Fruit fly (Drosophila melanogaster) whole organism, embryonic: ENCODE results near the gene Sytbeta.
A peak's percentile ranks its signal among the peaks of the same experiment; 100 is the strongest.

ENCODE experiments used
- ATbp ChIP-seq: fragments of 200-800 bp; sonication (Bioruptor generic); optimal IDR thresholded peaks from 2 replicates; lab custom pipeline; 2017; ENCODE audit warnings: missing biosample characterization, mild to moderate bottlenecking, missing genetic modification characterization, missing genetic modification reagents
- Atf6 ChIP-seq: fragments of 200-800 bp; sonication (Bioruptor generic); IDR thresholded peaks from 2 replicates; pipeline ENCODE4 v1.3.6; 2022; ENCODE audit warnings: missing biosample characterization, missing genetic modification characterization
- CG11456 ChIP-seq: fragments of 200-800 bp; sonication (Bioruptor generic); IDR thresholded peaks from 3 replicates; pipeline ENCODE4 v1.3.6; 2022; ENCODE audit warnings: missing biosample characterization, missing genetic modification characterization
- CG12071 ChIP-seq: fragments of 200-800 bp; sonication (Bioruptor generic); optimal IDR thresholded peaks from 3 replicates; lab custom pipeline; 2018; ENCODE audit warnings: missing biosample characterization, mild to moderate bottlenecking, missing genetic modification characterization
- CG12155 ChIP-seq: fragments of 200-800 bp; sonication (Bioruptor generic); optimal IDR thresholded peaks from 3 replicates; lab custom pipeline; 2016; ENCODE audit warnings: missing biosample characterization, missing genetic modification characterization
- CG15696 ChIP-seq: fragments of 200-800 bp; sonication (Bioruptor generic); optimal IDR thresholded peaks from 2 replicates; lab custom pipeline; 2019; ENCODE audit warnings: missing biosample characterization, mild to moderate bottlenecking, missing genetic modification characterization, moderate library complexity
- CG2889 ChIP-seq: fragments of 200-800 bp; sonication (Bioruptor generic); IDR thresholded peaks from 3 replicates; pipeline ENCODE4 v1.3.6; 2022; ENCODE audit warnings: missing biosample characterization, missing genetic modification characterization
- CG32772 ChIP-seq: fragments of 200-800 bp; sonication (Bioruptor generic); IDR thresholded peaks from 2 replicates; pipeline ENCODE4 v1.3.6; 2022; ENCODE audit warnings: missing biosample characterization, missing genetic modification characterization
- CG42726 ChIP-seq: fragments of 200-800 bp; sonication (Bioruptor generic); IDR thresholded peaks from 2 replicates; pipeline ENCODE4 v1.3.6; 2022; ENCODE audit warnings: missing biosample characterization, missing genetic modification characterization; ENCODE audit not compliant: partially characterized antibody
- CG4820 ChIP-seq: fragments of 200-800 bp; sonication (Bioruptor generic); optimal IDR thresholded peaks from 3 replicates; lab custom pipeline; 2016; ENCODE audit warnings: missing biosample characterization, missing genetic modification characterization
- CG5953 ChIP-seq: fragments of 200-800 bp; sonication (Bioruptor generic); IDR thresholded peaks from 2 replicates; pipeline ENCODE4 v1.3.6; 2022; ENCODE audit warnings: missing biosample characterization, missing genetic modification characterization
- CG6175 ChIP-seq: fragments of 200-800 bp; sonication (Bioruptor generic); IDR thresholded peaks from 3 replicates; pipeline ENCODE4 v1.3.6; 2022; ENCODE audit warnings: missing biosample characterization, missing genetic modification characterization
- CG6854 ChIP-seq: fragments of 200-800 bp; sonication (Bioruptor generic); optimal IDR thresholded peaks from 3 replicates; lab custom pipeline; 2017; ENCODE audit warnings: missing biosample characterization, mild to moderate bottlenecking, missing genetic modification characterization
- CG7372 ChIP-seq: fragments of 200-800 bp; sonication (Bioruptor generic); IDR thresholded peaks from 2 replicates; pipeline ENCODE4 v1.3.6; 2022; ENCODE audit warnings: missing biosample characterization, missing genetic modification characterization
- CkIIα-i1 ChIP-seq: fragments of 200-800 bp; sonication (Bioruptor generic); IDR thresholded peaks from 2 replicates; pipeline ENCODE4 v1.3.6; 2022; ENCODE audit warnings: missing biosample characterization, missing genetic modification characterization
- CrebB ChIP-seq: fragments of 200-800 bp; sonication (Bioruptor generic); optimal IDR thresholded peaks from 3 replicates; lab custom pipeline; 2018; ENCODE audit warnings: missing biosample characterization, mild to moderate bottlenecking, missing genetic modification characterization
- Dip2 ChIP-seq: fragments of 200-800 bp; sonication (Bioruptor generic); IDR thresholded peaks from 2 replicates; pipeline ENCODE4 v1.3.6; 2022; ENCODE audit warnings: missing biosample characterization, missing genetic modification characterization
- Elba2 ChIP-seq: fragments of 200-800 bp; sonication (Bioruptor generic); optimal IDR thresholded peaks from 3 replicates; lab custom pipeline; 2016; ENCODE audit warnings: missing biosample characterization, missing genetic modification characterization
- H15 ChIP-seq: fragments of 200-800 bp; sonication (Bioruptor generic); IDR thresholded peaks from 3 replicates; pipeline ENCODE4 v1.3.6; 2022; ENCODE audit warnings: missing biosample characterization, missing genetic modification characterization
- HmgD ChIP-seq: fragments of 200-800 bp; sonication (Bioruptor generic); optimal IDR thresholded peaks from 3 replicates; lab custom pipeline; 2016; ENCODE audit warnings: missing biosample characterization, missing genetic modification characterization
- Lhr ChIP-seq: fragments of 200-800 bp; sonication (Bioruptor generic); optimal IDR thresholded peaks from 3 replicates; lab custom pipeline; 2017; ENCODE audit warnings: mild to moderate bottlenecking, missing biosample characterization, missing genetic modification reagents, missing genetic modification characterization
- MTF-1 ChIP-seq: fragments of 200-800 bp; sonication (Bioruptor generic); optimal IDR thresholded peaks from 2 replicates; lab custom pipeline; 2018; ENCODE audit warnings: missing biosample characterization, mild to moderate bottlenecking, missing genetic modification characterization, borderline replicate concordance
- Meics ChIP-seq: fragments of 200-800 bp; sonication (Bioruptor generic); optimal IDR thresholded peaks from 2 replicates; lab custom pipeline; 2017; ENCODE audit warnings: missing biosample characterization, mild to moderate bottlenecking, missing genetic modification characterization
- Nf-YC ChIP-seq: fragments of 200-800 bp; optimal IDR thresholded peaks from 3 replicates; lab custom pipeline; 2019; ENCODE audit warnings: missing biosample characterization, mild to moderate bottlenecking, missing genetic modification characterization, moderate library complexity
- Opbp ChIP-seq: fragments of 200-800 bp; sonication (Bioruptor generic); IDR thresholded peaks from 3 replicates; pipeline ENCODE4 v1.3.6; 2022; ENCODE audit warnings: missing biosample characterization, missing genetic modification characterization; ENCODE audit not compliant: partially characterized antibody
- PHDP ChIP-seq: fragments of 200-800 bp; sonication (Bioruptor generic); optimal IDR thresholded peaks from 3 replicates; lab custom pipeline; 2018; ENCODE audit warnings: missing biosample characterization, mild to moderate bottlenecking, missing genetic modification characterization, moderate library complexity
- Rfx ChIP-seq: fragments of 200-800 bp; sonication (Bioruptor generic); IDR thresholded peaks from 2 replicates; pipeline ENCODE4 v1.3.6; 2022; ENCODE audit warnings: missing biosample characterization, missing genetic modification characterization
- Scr ChIP-seq: fragments of 200-800 bp; sonication (Bioruptor generic); IDR thresholded peaks from 2 replicates; pipeline ENCODE4 v1.3.6; 2022; ENCODE audit warnings: missing biosample characterization, missing genetic modification characterization; ENCODE audit not compliant: partially characterized antibody
- Usf ChIP-seq: fragments of 200-800 bp; sonication (Bioruptor generic); optimal IDR thresholded peaks from 2 replicates; lab custom pipeline; 2017; ENCODE audit warnings: missing genotype, missing biosample characterization, missing genetic modification characterization
- abd-A ChIP-seq: fragments of 200-800 bp; sonication (Bioruptor generic); optimal IDR thresholded peaks from 3 replicates; lab custom pipeline; 2019; ENCODE audit warnings: missing biosample characterization, mild to moderate bottlenecking, missing genetic modification characterization, moderate library complexity
- bbx ChIP-seq: fragments of 200-800 bp; sonication (Bioruptor generic); IDR thresholded peaks from 2 replicates; pipeline ENCODE4 v1.3.6; 2022; ENCODE audit warnings: missing biosample characterization, missing genetic modification characterization; ENCODE audit not compliant: partially characterized antibody
- chinmo ChIP-seq: fragments of 200-800 bp; sonication (Bioruptor generic); IDR thresholded peaks from 4 replicates; pipeline ENCODE4 v1.3.6; 2022; ENCODE audit warnings: missing biosample characterization, missing genetic modification characterization; ENCODE audit not compliant: partially characterized antibody
- crp ChIP-seq, 2 experiments: fragments of 200-800 bp; sonication (Bioruptor generic); optimal IDR thresholded peaks; 2 replicates in 1 of 2; 3 replicates in 1 of 2; lab custom pipeline; 2017; ENCODE audit warnings: missing biosample characterization in 2 of 2, missing genetic modification characterization in 2 of 2, mild to moderate bottlenecking in 1 of 2, moderate library complexity in 1 of 2
- dmrt99B ChIP-seq: fragments of 200-800 bp; sonication (Bioruptor generic); optimal IDR thresholded peaks from 2 replicates; lab custom pipeline; 2018; ENCODE audit warnings: missing biosample characterization, mild to moderate bottlenecking, missing genetic modification characterization, moderate library complexity
- esg ChIP-seq: fragments of 200-800 bp; sonication (Bioruptor generic); conservative IDR thresholded peaks from 2 replicates; pipeline ENCODE4 v1.3.6; 2022; ENCODE audit warnings: missing biosample characterization, missing genetic modification characterization
- ewg ChIP-seq: fragments of 200-800 bp; sonication (Bioruptor generic); optimal IDR thresholded peaks from 3 replicates; lab custom pipeline; 2017; ENCODE audit warnings: mild to moderate bottlenecking, missing biosample characterization, missing genetic modification reagents, missing genetic modification characterization
- exex ChIP-seq: fragments of 200-800 bp; sonication (Bioruptor generic); optimal IDR thresholded peaks from 4 replicates; lab custom pipeline; 2018; ENCODE audit warnings: missing biosample characterization, mild to moderate bottlenecking, missing genetic modification characterization, moderate library complexity
- ftz-f1 ChIP-seq: fragments of 200-800 bp; sonication (Bioruptor generic); optimal IDR thresholded peaks from 2 replicates; lab custom pipeline; 2016; ENCODE audit warnings: missing biosample characterization, missing genetic modification characterization
- hbn ChIP-seq: fragments of 200-800 bp; sonication (Bioruptor generic); IDR thresholded peaks from 2 replicates; pipeline ENCODE4 v1.3.6; 2022; ENCODE audit warnings: missing biosample characterization, missing genetic modification characterization; ENCODE audit not compliant: partially characterized antibody
- jumu ChIP-seq: fragments of 200-800 bp; sonication (Bioruptor generic); optimal IDR thresholded peaks from 3 replicates; lab custom pipeline; 2016; ENCODE audit warnings: missing biosample characterization, missing genetic modification characterization
- odd ChIP-seq: fragments of 200-800 bp; sonication (Bioruptor generic); optimal IDR thresholded peaks from 2 replicates; lab custom pipeline; 2017; ENCODE audit warnings: missing biosample characterization, mild to moderate bottlenecking, missing genetic modification characterization
- phol ChIP-seq: fragments of 200-800 bp; sonication (Bioruptor generic); optimal IDR thresholded peaks from 3 replicates; lab custom pipeline; 2018; ENCODE audit warnings: missing biosample characterization, mild to moderate bottlenecking, missing genetic modification characterization, moderate library complexity
- sd ChIP-seq: fragments of 200-800 bp; sonication (Bioruptor generic); optimal IDR thresholded peaks from 3 replicates; lab custom pipeline; 2018; ENCODE audit warnings: missing biosample characterization, mild to moderate bottlenecking, missing genetic modification characterization, moderate library complexity
- slp2 ChIP-seq: fragments of 200-800 bp; sonication (Bioruptor generic); optimal IDR thresholded peaks from 2 replicates; lab custom pipeline; 2016; ENCODE audit warnings: missing biosample characterization, missing genetic modification characterization
- stwl ChIP-seq: fragments of 200-800 bp; sonication (Bioruptor generic); optimal IDR thresholded peaks from 3 replicates; lab custom pipeline; 2018; ENCODE audit warnings: missing biosample characterization, mild to moderate bottlenecking, missing genetic modification characterization, moderate library complexity
- tio ChIP-seq: fragments of 200-800 bp; sonication (Bioruptor generic); optimal IDR thresholded peaks from 2 replicates; lab custom pipeline; 2017; ENCODE audit warnings: missing biosample characterization, missing genetic modification characterization, inconsistent platforms
- tup ChIP-seq: fragments of 200-800 bp; sonication (Bioruptor generic); optimal IDR thresholded peaks from 2 replicates; lab custom pipeline; 2016; ENCODE audit warnings: missing biosample characterization, mild to moderate bottlenecking, missing genetic modification characterization, moderate library complexity
- vfl ChIP-seq: fragments of 200-800 bp; sonication (Bioruptor generic); optimal IDR thresholded peaks from 2 replicates; lab custom pipeline; 2016; ENCODE audit warnings: missing biosample characterization, missing genetic modification characterization
- wek ChIP-seq: fragments of 200-800 bp; sonication (Bioruptor generic); optimal IDR thresholded peaks from 3 replicates; lab custom pipeline; 2018; ENCODE audit warnings: missing biosample characterization, mild to moderate bottlenecking, missing genetic modification characterization, moderate library complexity
- z ChIP-seq: fragments of 200-800 bp; sonication (Bioruptor generic); IDR thresholded peaks from 3 replicates; pipeline ENCODE4 v1.3.6; 2022; ENCODE audit warnings: missing biosample characterization, missing genetic modification characterization

Gene Sytbeta

dm6 chr3L:15107158-15107775 lies 42.5 kb upstream of the Sytbeta start (continued):
- TF ChIP-seq ewg (GFP tag; lab: Kevin White, UChicago) (no peak), phol (tag; lab: Kevin White, UChicago) (no peak), HmgD (GFP tag; lab: Kevin White, UChicago) (no peak), Elba2 (GFP tag; lab: Kevin White, UChicago) (no peak), Atf6 (GFP tag; lab: Robert Waterston, UW) (no peak), Meics (no peak), bbx (peak; percentile 46; the same call in 1 of the 2 replicates), CG32772 (GFP tag; lab: Robert Waterston, UW) (no peak), z (GFP tag; lab: Robert Waterston, UW) (no peak), CkIIα-i1 (GFP tag; lab: Robert Waterston, UW) (no peak), Rfx (GFP tag; lab: Robert Waterston, UW) (no peak), CG15696 (tag; lab: Kevin White, UChicago) (no peak), jumu (GFP tag; lab: Kevin White, UChicago) (no peak), CrebB (no peak), abd-A (tag; lab: Kevin White, UChicago) (peak; percentile 87), CG6175 (GFP tag; lab: Robert Waterston, UW) (0 out of 3 replicates have a peak, but pooled peaks have one; percentile 18), ftz-f1 (GFP tag; lab: Kevin White, UChicago) (no peak), Scr (GFP tag; lab: Robert Waterston, UW) (no peak), Opbp (GFP tag; lab: Robert Waterston, UW) (no peak), CG7372 (no peak), CG2889 (peak; percentile 13; the same call in 1 of the 3 replicates), dmrt99B (tag; lab: Kevin White, UChicago) (no peak), ATbp (no peak), stwl (tag; lab: Kevin White, UChicago) (no peak), PHDP (no peak), odd (GFP tag; lab: Kevin White, UChicago) (no peak), hbn (GFP tag; lab: Robert Waterston, UW) (no peak), Dip2 (no peak), wek (no peak), CG6854 (GFP tag; lab: Kevin White, UChicago) (peak; percentile 69), chinmo (GFP tag; lab: Robert Waterston, UW) (peak; percentile 62; the same call in 1 of the 4 replicates), CG12155 (GFP tag; lab: Kevin White, UChicago) (no peak), CG42726 (no peak), MTF-1 (GFP tag; lab: Kevin White, UChicago) (no peak), CG5953 (GFP tag; lab: Robert Waterston, UW) (no peak), Usf (GFP tag; lab: Kevin White, UChicago) (no peak), H15 (GFP tag; lab: Robert Waterston, UW) (no peak), esg (GFP tag; lab: Robert Waterston, UW) (no peak), tup (no peak), vfl (GFP tag; lab: Kevin White, UChicago) (no peak), sd (tag; lab: Kevin White, UChicago) (peak; percentile 5), CG12071 (GFP tag; lab: Kevin White, UChicago) (no peak), exex (tag; lab: Kevin White, UChicago) (no peak), slp2 (GFP tag; lab: Kevin White, UChicago) (no peak), Nf-YC (tag; lab: Kevin White, UChicago) (no peak), CG4820 (no peak), Lhr (GFP tag; lab: Kevin White, UChicago) (no peak), CG11456 (no peak), crp (GFP tag; optimal IDR thresholded peaks at IDR 0.05; lab: Kevin White, UChicago) (no peak), tio (GFP tag; lab: Kevin White, UChicago) (no peak)
